Worm (Caenorhabditis elegans): ENCODE data around the gene tbc-6.

ce11 chrII:6842009-6842408 lies 5.9 kb upstream of the tbc-6 start:
- TF ChIP-seq elt-2 (tag; optimal IDR thresholded peaks at IDR 0.05) = no peak
- TF ChIP-seq ceh-24 (tag; optimal IDR thresholded peaks at IDR 0.05) = no peak
- no peak for TF ChIP-seq odd-2 (tag; optimal IDR thresholded peaks at IDR 0.05)
- TF ChIP-seq nfya-1 (tag; optimal IDR thresholded peaks at IDR 0.05) = no peak

Data from whole organism, late embryonic.